Fruit fly (Drosophila melanogaster) whole organism, embryonic: ENCODE results near the gene Leash.

Experiments used
- ATbp ChIP-seq: fragments of 200-800 bp; sonication (Bioruptor generic); optimal IDR thresholded peaks from 2 replicates; lab custom pipeline; 2017; ENCODE audit warnings: missing biosample characterization, mild to moderate bottlenecking, missing genetic modification characterization, missing genetic modification reagents
- Atf-2 ChIP-seq: fragments of 200-800 bp; sonication (Bioruptor generic); optimal IDR thresholded peaks from 2 replicates; lab custom pipeline; 2016; ENCODE audit warnings: missing biosample characterization, missing genetic modification characterization
- B-H1 ChIP-seq: fragments of 200-800 bp; sonication (Bioruptor generic); IDR thresholded peaks from 3 replicates; pipeline ENCODE4 v1.3.6; 2022; ENCODE audit warnings: missing biosample characterization, missing genetic modification characterization
- Blimp-1 ChIP-seq: fragments of 200-800 bp; sonication (Bioruptor generic); optimal IDR thresholded peaks from 3 replicates; lab custom pipeline; 2018; ENCODE audit warnings: missing biosample characterization, missing genetic modification characterization, mild to moderate bottlenecking, moderate library complexity, missing genetic modification reagents
- CG1024 ChIP-seq: fragments of 200-800 bp; sonication (Bioruptor generic); IDR thresholded peaks from 2 replicates; pipeline ENCODE4 v1.3.6; 2022; ENCODE audit warnings: missing biosample characterization, missing genetic modification characterization
- CG10267 ChIP-seq: fragments of 200-800 bp; sonication (Bioruptor generic); optimal IDR thresholded peaks from 2 replicates; lab custom pipeline; 2018; ENCODE audit warnings: missing biosample characterization, mild to moderate bottlenecking, missing genetic modification characterization, moderate library complexity
- CG10654 ChIP-seq: fragments of 200-800 bp; sonication (Bioruptor generic); optimal IDR thresholded peaks from 2 replicates; lab custom pipeline; 2016; ENCODE audit warnings: missing biosample characterization, missing genetic modification characterization
- CG12155 ChIP-seq: fragments of 200-800 bp; sonication (Bioruptor generic); optimal IDR thresholded peaks from 3 replicates; lab custom pipeline; 2016; ENCODE audit warnings: missing biosample characterization, missing genetic modification characterization
- CG12236 ChIP-seq: fragments of 200-800 bp; sonication (Bioruptor generic); optimal IDR thresholded peaks from 2 replicates; lab custom pipeline; 2016; ENCODE audit warnings: missing biosample characterization, missing genetic modification characterization
- CG1233 ChIP-seq: fragments of 200-800 bp; sonication (Bioruptor generic); optimal IDR thresholded peaks from 4 replicates; lab custom pipeline; 2018; ENCODE audit warnings: missing biosample characterization, mild to moderate bottlenecking, missing genetic modification characterization
- CG12659 ChIP-seq: fragments of 200-800 bp; sonication (Bioruptor generic); optimal IDR thresholded peaks from 3 replicates; lab custom pipeline; 2017; ENCODE audit warnings: mild to moderate bottlenecking, missing biosample characterization, missing genetic modification reagents, missing genetic modification characterization
- CG13123 ChIP-seq: fragments of 200-800 bp; sonication (Bioruptor generic); optimal IDR thresholded peaks from 2 replicates; lab custom pipeline; 2016; ENCODE audit warnings: missing biosample characterization, missing genetic modification characterization
- CG13424 ChIP-seq: fragments of 200-800 bp; sonication (Bioruptor generic); optimal IDR thresholded peaks from 2 replicates; lab custom pipeline; 2019; ENCODE audit warnings: missing biosample characterization, mild to moderate bottlenecking, missing genetic modification characterization, moderate library complexity
- CG14710 ChIP-seq: fragments of 200-800 bp; sonication (Bioruptor generic); optimal IDR thresholded peaks from 3 replicates; lab custom pipeline; 2019; ENCODE audit warnings: missing biosample characterization, mild to moderate bottlenecking, missing genetic modification characterization, moderate library complexity
- CG1603 ChIP-seq: fragments of 200-800 bp; sonication (Bioruptor generic); optimal IDR thresholded peaks from 2 replicates; lab custom pipeline; 2019; ENCODE audit warnings: missing biosample characterization, mild to moderate bottlenecking, missing genetic modification characterization, moderate library complexity
- CG18011 ChIP-seq: fragments of 200-800 bp; sonication (Bioruptor generic); optimal IDR thresholded peaks from 2 replicates; lab custom pipeline; 2017; ENCODE audit warnings: missing biosample characterization, missing genetic modification characterization, mild to moderate bottlenecking, moderate library complexity, missing genotype
- CG18619 ChIP-seq: fragments of 200-800 bp; sonication (Bioruptor generic); optimal IDR thresholded peaks from 3 replicates; lab custom pipeline; 2017; ENCODE audit warnings: missing biosample characterization, mild to moderate bottlenecking, missing genetic modification characterization
- CG30431 ChIP-seq: fragments of 200-800 bp; sonication (Bioruptor generic); optimal IDR thresholded peaks from 2 replicates; lab custom pipeline; 2017; ENCODE audit warnings: missing biosample characterization, missing genetic modification characterization
- CG3163 ChIP-seq: fragments of 200-800 bp; sonication (Bioruptor generic); optimal IDR thresholded peaks from 3 replicates; lab custom pipeline; 2016; ENCODE audit warnings: missing biosample characterization, missing genetic modification characterization
- CG34224 ChIP-seq: fragments of 200-800 bp; sonication (Bioruptor generic); IDR thresholded peaks from 3 replicates; pipeline ENCODE4 v1.3.6; 2022; ENCODE audit warnings: missing biosample characterization, missing genetic modification characterization; ENCODE audit not compliant: partially characterized antibody
- CG4404 ChIP-seq: fragments of 200-800 bp; sonication (Bioruptor generic); IDR thresholded peaks from 2 replicates; pipeline ENCODE4 v1.3.6; 2022; ENCODE audit warnings: missing biosample characterization, missing genetic modification characterization
- CG4707 ChIP-seq: fragments of 200-800 bp; sonication (Bioruptor generic); optimal IDR thresholded peaks from 2 replicates; lab custom pipeline; 2018; ENCODE audit warnings: missing biosample characterization, mild to moderate bottlenecking, missing genetic modification characterization, moderate library complexity
- CG4730 ChIP-seq: fragments of 200-800 bp; sonication (Bioruptor generic); IDR thresholded peaks from 2 replicates; pipeline ENCODE4 v1.3.6; 2022; ENCODE audit warnings: missing biosample characterization, missing genetic modification characterization
- CG7357 ChIP-seq: fragments of 200-800 bp; sonication (Bioruptor generic); IDR thresholded peaks from 3 replicates; pipeline ENCODE4 v1.3.6; 2022; ENCODE audit warnings: missing biosample characterization, missing genetic modification characterization
- CG8388 ChIP-seq: fragments of 200-800 bp; sonication (Bioruptor generic); optimal IDR thresholded peaks from 2 replicates; lab custom pipeline; 2019; ENCODE audit warnings: missing biosample characterization, mild to moderate bottlenecking, missing genetic modification characterization, moderate library complexity
- CG8478 ChIP-seq: fragments of >200 bp; optimal IDR thresholded peaks from 2 replicates; lab custom pipeline; 2018
- CrebB ChIP-seq: fragments of 200-800 bp; sonication (Bioruptor generic); optimal IDR thresholded peaks from 3 replicates; lab custom pipeline; 2018; ENCODE audit warnings: missing biosample characterization, mild to moderate bottlenecking, missing genetic modification characterization
- Fer1 ChIP-seq: fragments of 200-800 bp; sonication (Bioruptor generic); optimal IDR thresholded peaks from 2 replicates; lab custom pipeline; 2017; ENCODE audit warnings: missing biosample characterization, mild to moderate bottlenecking, missing genetic modification characterization
- Hey ChIP-seq: fragments of 200-800 bp; sonication (Bioruptor generic); optimal IDR thresholded peaks from 3 replicates; lab custom pipeline; 2018; ENCODE audit warnings: missing biosample characterization, mild to moderate bottlenecking, missing genetic modification characterization
- HmgZ ChIP-seq: fragments of 200-800 bp; sonication (Bioruptor generic); optimal IDR thresholded peaks from 2 replicates; lab custom pipeline; 2018; ENCODE audit warnings: missing biosample characterization, mild to moderate bottlenecking, missing genetic modification characterization
- Mes4 ChIP-seq: fragments of 200-800 bp; sonication (Bioruptor generic); optimal IDR thresholded peaks from 2 replicates; lab custom pipeline; 2016; ENCODE audit warnings: missing biosample characterization, missing genetic modification characterization
- Nf-YB ChIP-seq: fragments of 200-800 bp; sonication (Bioruptor generic); optimal IDR thresholded peaks from 3 replicates; lab custom pipeline; 2019; ENCODE audit warnings: missing biosample characterization, mild to moderate bottlenecking, missing genetic modification characterization, moderate library complexity
- NfI ChIP-seq: fragments of 200-800 bp; sonication (Bioruptor generic); optimal IDR thresholded peaks from 3 replicates; lab custom pipeline; 2018; ENCODE audit warnings: missing biosample characterization, mild to moderate bottlenecking, missing genetic modification characterization, moderate library complexity
- Pdp1 ChIP-seq, 2 experiments: fragments of 200-800 bp; sonication (Bioruptor generic); optimal IDR thresholded peaks; 3 replicates each; lab custom pipeline; 2016; ENCODE audit warnings: missing biosample characterization in 2 of 2, missing genetic modification characterization in 2 of 2, mild to moderate bottlenecking in 1 of 2, moderate library complexity in 1 of 2
- Poxn ChIP-seq: fragments of 200-800 bp; sonication (Bioruptor generic); IDR thresholded peaks from 2 replicates; pipeline ENCODE4 v1.3.6; 2022; ENCODE audit warnings: missing biosample characterization, missing genetic modification characterization
- al ChIP-seq: fragments of 200-800 bp; sonication (Bioruptor generic); IDR thresholded peaks from 2 replicates; pipeline ENCODE4 v1.3.6; 2022; ENCODE audit warnings: missing biosample characterization, missing genetic modification characterization
- ato ChIP-seq: fragments of 200-800 bp; sonication (Bioruptor generic); IDR thresholded peaks from 2 replicates; pipeline ENCODE4 v1.3.6; 2022; ENCODE audit warnings: missing biosample characterization, missing genetic modification characterization; ENCODE audit not compliant: partially characterized antibody
- ci ChIP-seq: fragments of 200-800 bp; sonication (Bioruptor generic); IDR thresholded peaks from 3 replicates; pipeline ENCODE4 v1.3.6; 2022; ENCODE audit warnings: missing biosample characterization, missing genetic modification characterization
- corto ChIP-seq: fragments of 200-800 bp; sonication (Bioruptor generic); optimal IDR thresholded peaks from 2 replicates; lab custom pipeline; 2016; ENCODE audit warnings: missing biosample characterization, mild to moderate bottlenecking, missing genetic modification characterization, moderate library complexity
- dpn ChIP-seq, 2 experiments: fragments of 200-800 bp; sonication (Bioruptor generic); optimal IDR thresholded peaks; 3 replicates each; lab custom pipeline; 2016; ENCODE audit warnings: missing biosample characterization in 2 of 2, missing genetic modification characterization in 2 of 2
- en ChIP-seq: fragments of 200-800 bp; sonication (Bioruptor generic); optimal IDR thresholded peaks from 2 replicates; lab custom pipeline; 2016; ENCODE audit warnings: missing biosample characterization, missing genetic modification characterization
- fd102C ChIP-seq: fragments of 200-800 bp; sonication (Bioruptor generic); optimal IDR thresholded peaks from 2 replicates; lab custom pipeline; 2018; ENCODE audit warnings: missing biosample characterization, mild to moderate bottlenecking, missing genetic modification characterization, moderate library complexity
- fu2 ChIP-seq: fragments of 200-800 bp; sonication (Bioruptor generic); optimal IDR thresholded peaks from 2 replicates; lab custom pipeline; 2016; ENCODE audit warnings: missing biosample characterization, missing genetic modification characterization
- gsb ChIP-seq: fragments of 200-800 bp; sonication (Bioruptor generic); IDR thresholded peaks from 2 replicates; pipeline ENCODE4 v1.3.6; 2022; ENCODE audit warnings: missing biosample characterization, missing genetic modification characterization
- klu ChIP-seq: fragments of 200-800 bp; sonication (Bioruptor generic); IDR thresholded peaks from 2 replicates; pipeline ENCODE4 v1.3.6; 2022; ENCODE audit warnings: missing biosample characterization, missing genetic modification characterization
- lmd ChIP-seq: fragments of 200-800 bp; sonication (Bioruptor generic); IDR thresholded peaks from 2 replicates; pipeline ENCODE4 v1.3.6; 2022; ENCODE audit warnings: missing biosample characterization, missing genetic modification characterization
- pb ChIP-seq: fragments of 200-800 bp; sonication (Bioruptor generic); optimal IDR thresholded peaks from 3 replicates; lab custom pipeline; 2016; ENCODE audit warnings: missing biosample characterization, missing genetic modification characterization
- seq ChIP-seq: fragments of 200-800 bp; sonication (Bioruptor generic); IDR thresholded peaks from 2 replicates; pipeline ENCODE4 v1.3.6; 2022; ENCODE audit warnings: missing biosample characterization, missing genetic modification characterization
- sug ChIP-seq: fragments of 200-800 bp; optimal IDR thresholded peaks from 2 replicates; lab custom pipeline; 2019; ENCODE audit warnings: missing biosample characterization, mild to moderate bottlenecking, missing genetic modification characterization, moderate library complexity
- vvl ChIP-seq: fragments of 200-800 bp; sonication (Bioruptor generic); IDR thresholded peaks from 2 replicates; pipeline ENCODE4 v1.3.6; 2022; ENCODE audit warnings: missing biosample characterization, missing genetic modification characterization

Leash gene

DNA sequence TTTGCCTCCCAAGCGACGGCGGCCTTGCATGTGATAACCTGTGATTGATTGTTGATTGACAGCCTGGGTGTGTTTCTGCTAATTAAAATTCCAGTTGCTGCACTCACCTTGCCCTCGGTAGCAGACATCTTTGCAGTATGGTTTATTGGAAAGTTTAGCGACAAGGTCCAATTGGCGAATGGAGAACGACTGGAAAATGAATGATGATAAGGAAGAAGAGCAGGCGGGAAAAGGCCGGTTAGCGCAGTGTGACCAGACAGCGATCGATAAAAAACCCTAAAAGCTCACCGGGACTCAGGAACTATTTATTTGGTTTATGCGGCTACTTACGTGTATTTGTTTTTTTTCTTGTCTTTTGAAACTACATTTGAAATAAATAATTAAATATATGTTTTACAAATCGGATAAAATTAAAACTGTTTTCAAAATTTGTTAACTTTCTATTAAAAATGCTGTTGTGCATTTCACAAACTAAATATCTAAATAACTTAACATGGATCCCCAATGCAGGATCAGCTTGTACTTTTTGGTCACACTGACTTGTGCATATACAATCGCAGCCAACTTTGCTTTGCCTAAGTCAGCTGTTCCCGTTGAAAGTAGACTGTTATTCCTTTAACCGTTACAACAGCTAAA lies 13.1 kb upstream of the Leash start, which contains the start of gene Fdh (continued):
- TF ChIP-seq en (GFP tag; lab: Kevin White, UChicago) (no peak), Blimp-1 (peak; percentile 56), Mes4 (GFP tag; lab: Kevin White, UChicago) (peak; percentile 16), CG1024 (GFP tag; lab: Robert Waterston, UW) (no peak), CG18011 (peak; percentile 8), Hey (tag; lab: Kevin White, UChicago) (no peak), Atf-2 (GFP tag; lab: Kevin White, UChicago) (no peak), HmgZ (tag; lab: Kevin White, UChicago) (peak; percentile 1), CG4707 (no peak), Poxn (GFP tag; lab: Robert Waterston, UW) (no peak), fd102C (GFP tag; lab: Kevin White, UChicago) (no peak), ci (GFP tag; lab: Robert Waterston, UW) (0 out of 3 replicates have a peak, but pooled peaks have one; percentile 35), Pdp1 (GFP tag; optimal IDR thresholded peaks at IDR 0.05; lab: Kevin White, UChicago) (peak in 1 of 2 experiments; percentile 16), dpn (GFP tag; optimal IDR thresholded peaks at IDR 0.05; lab: Kevin White, UChicago) (peak in 1 of 2 experiments; percentile 53), CG30431 (GFP tag; lab: Kevin White, UChicago) (no peak), CG13424 (peak; percentile 73), ATbp (GFP tag; lab: Kevin White, UChicago) (no peak), CG34224 (GFP tag; lab: Robert Waterston, UW) (no peak), pb (GFP tag; lab: Kevin White, UChicago) (no peak), lmd (peak; percentile 32; the same call in 1 of the 2 replicates), B-H1 (GFP tag; lab: Robert Waterston, UW) (peak; percentile 14; the same call in 1 of the 3 replicates), CG8478 (no peak), CG10267 (tag; lab: Kevin White, UChicago) (peak; percentile 82), CG18619 (peak; percentile 60), ato (GFP tag; lab: Robert Waterston, UW) (no peak), CG7357 (GFP tag; lab: Robert Waterston, UW) (no peak), CG12659 (GFP tag; lab: Kevin White, UChicago) (peak; percentile 72), CG4730 (no peak), NfI (peak; percentile 68), Fer1 (GFP tag; lab: Kevin White, UChicago) (peak; percentile 51), CrebB (peak; percentile 23), CG3163 (GFP tag; lab: Kevin White, UChicago) (no peak), CG12236 (GFP tag; lab: Kevin White, UChicago) (no peak), sug (tag; lab: Kevin White, UChicago) (peak; percentile 26), klu (GFP tag; lab: Robert Waterston, UW) (no peak), seq (GFP tag; lab: Robert Waterston, UW) (no peak), vvl (GFP tag; lab: Robert Waterston, UW) (peak; percentile 43), CG10654 (GFP tag; lab: Kevin White, UChicago) (peak; percentile 36), Nf-YB (GFP tag; lab: Kevin White, UChicago) (peak; percentile 50), al (GFP tag; lab: Robert Waterston, UW) (no peak), fu2 (GFP tag; lab: Kevin White, UChicago) (no peak), CG13123 (GFP tag; lab: Kevin White, UChicago) (peak; percentile 98), CG8388 (GFP tag; lab: Kevin White, UChicago) (peak; percentile 61), gsb (GFP tag; lab: Robert Waterston, UW) (no peak), corto (GFP tag; lab: Kevin White, UChicago) (peak; percentile 5), CG14710 (tag; lab: Kevin White, UChicago) (peak; percentile 85), CG12155 (GFP tag; lab: Kevin White, UChicago) (peak; percentile 44), CG1603 (peak; percentile 42), CG4404 (GFP tag; lab: Robert Waterston, UW) (no peak), CG1233 (GFP tag; lab: Kevin White, UChicago) (peak; percentile 66)
